Worm (Caenorhabditis elegans) whole organism, early embryonic: ENCODE data around the gene far-5.

Experiments used
- B0310.2 ChIP-seq: sonication (generic microtip); optimal IDR thresholded peaks from 2 replicates; lab custom pipeline; 2016; ENCODE audit warnings: mild to moderate bottlenecking, missing genetic modification characterization, missing compliant biosample characterization
- F13C5.2 ChIP-seq: sonication (generic microtip); optimal IDR thresholded peaks from 2 replicates; lab custom pipeline; 2017; ENCODE audit warnings: mild to moderate bottlenecking, missing genetic modification characterization, inconsistent platforms, missing compliant biosample characterization
- aly-1 ChIP-seq: sonication (generic microtip); optimal IDR thresholded peaks from 2 replicates; lab custom pipeline; 2016; ENCODE audit warnings: missing genetic modification characterization, missing compliant biosample characterization
- ama-1 ChIP-seq: fragments of 150-350 bp; optimal IDR thresholded peaks from 2 replicates; lab custom pipeline; 2014
- ceh-13 ChIP-seq: fragments of 200-800 bp; sonication (Bioruptor generic); optimal IDR thresholded peaks from 2 replicates; lab custom pipeline; 2018; ENCODE audit warnings: mild to moderate bottlenecking, missing genetic modification characterization, missing compliant biosample characterization
- ceh-36 ChIP-seq: sonication (generic microtip); optimal IDR thresholded peaks from 2 replicates; lab custom pipeline; 2016; ENCODE audit warnings: missing genetic modification characterization, inconsistent platforms, missing compliant biosample characterization
- ets-7 ChIP-seq: sonication (generic microtip); optimal IDR thresholded peaks from 2 replicates; lab custom pipeline; 2016; ENCODE audit warnings: missing genotype, missing genetic modification characterization, missing compliant biosample characterization
- flt-1 ChIP-seq: fragments of 200-800 bp; sonication (Bioruptor generic); IDR thresholded peaks from 2 replicates; pipeline ENCODE4 v1.3.6; 2022; ENCODE audit warnings: missing genetic modification characterization, missing compliant biosample characterization
- hmbx-1 ChIP-seq: sonication (generic microtip); optimal IDR thresholded peaks from 2 replicates; lab custom pipeline; 2016; ENCODE audit warnings: mild to moderate bottlenecking, missing genetic modification characterization, missing compliant biosample characterization
- hmg-4 ChIP-seq: fragments of 200-800 bp; sonication (Bioruptor generic); optimal IDR thresholded peaks from 2 replicates; lab custom pipeline; 2018; ENCODE audit warnings: mild to moderate bottlenecking, missing genetic modification characterization, missing compliant biosample characterization
- hnd-1 ChIP-seq: sonication (generic microtip); optimal IDR thresholded peaks from 2 replicates; lab custom pipeline; 2016; ENCODE audit warnings: missing genetic modification characterization, missing compliant biosample characterization
- pes-1 ChIP-seq: fragments of 200-800 bp; sonication (Bioruptor generic); IDR thresholded peaks from 2 replicates; pipeline ENCODE4 v1.3.6; 2022; ENCODE audit warnings: missing genetic modification reagents, missing genetic modification characterization, missing compliant biosample characterization
- scrt-1 ChIP-seq: fragments of 200-800 bp; sonication (Bioruptor generic); IDR thresholded peaks from 2 replicates; pipeline ENCODE4 v1.3.6; 2022; ENCODE audit warnings: missing genetic modification characterization, missing compliant biosample characterization
- sea-1 ChIP-seq: fragments of 200-800 bp; sonication (Bioruptor generic); conservative IDR thresholded peaks from 2 replicates; pipeline ENCODE4 v1.3.6; 2022; ENCODE audit warnings: missing genetic modification characterization, missing compliant biosample characterization
- tbx-11 ChIP-seq: fragments of 200-800 bp; sonication (Bioruptor generic); IDR thresholded peaks from 2 replicates; pipeline ENCODE4 v1.3.6; 2022; ENCODE audit warnings: missing genetic modification characterization, missing compliant biosample characterization
- tbx-37 ChIP-seq: fragments of 200-800 bp; sonication (Bioruptor generic); conservative IDR thresholded peaks from 2 replicates; pipeline ENCODE4 v1.3.6; 2022; ENCODE audit warnings: missing genetic modification reagents, missing genetic modification characterization, missing compliant biosample characterization
- tra-4 ChIP-seq: sonication (generic microtip); optimal IDR thresholded peaks from 2 replicates; lab custom pipeline; 2017; ENCODE audit warnings: missing genetic modification characterization, missing compliant biosample characterization

The far-5 gene

DNA sequence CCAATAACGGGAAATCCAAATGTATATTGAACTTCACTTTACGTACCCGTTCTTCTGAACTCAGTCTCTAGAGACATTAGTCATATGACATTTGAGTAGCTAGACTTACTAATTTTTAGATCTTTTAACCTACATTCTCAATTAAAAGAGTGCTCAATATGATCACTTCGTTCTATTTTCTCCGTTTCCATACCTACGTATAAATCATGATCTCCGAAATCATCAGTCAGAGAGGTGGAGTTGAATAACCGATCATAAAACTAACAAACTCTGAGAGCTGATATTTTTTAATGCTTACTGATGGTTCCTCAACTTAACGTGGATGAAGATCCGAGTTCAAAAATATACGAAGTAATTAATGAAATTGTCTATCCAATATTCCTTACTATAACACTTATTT lies 31.3 kb upstream of the far-5 start, which contains the start of gene srd-35:
TSS of gene srd-35 (plus strand) at position 301 of the 400 bp plus-strand sequence.
- TF ChIP-seq pes-1 (GFP tag; lab: Robert Waterston, UW), result no peak
- TF ChIP-seq ets-7, result no peak
- TF ChIP-seq tbx-11 (GFP tag; lab: Robert Waterston, UW), result no peak
- no peak for TF ChIP-seq scrt-1 (GFP tag; lab: Robert Waterston, UW)
- no peak for TF ChIP-seq ceh-36
- TF ChIP-seq tra-4 (tag; lab: Kevin White, UChicago), result no peak
- TF ChIP-seq hmbx-1, result no peak
- TF ChIP-seq ama-1 (lab: Kevin White, UChicago), result no peak
- no peak for TF ChIP-seq hnd-1
- no peak for TF ChIP-seq ceh-13
- no peak for TF ChIP-seq B0310.2
- TF ChIP-seq aly-1, result no peak
- TF ChIP-seq flt-1 (GFP tag; lab: Robert Waterston, UW), result no peak
- no peak for TF ChIP-seq tbx-37 (GFP tag; lab: Robert Waterston, UW)
- no peak for TF ChIP-seq sea-1 (GFP tag; lab: Robert Waterston, UW)
- no peak for TF ChIP-seq hmg-4

DNA sequence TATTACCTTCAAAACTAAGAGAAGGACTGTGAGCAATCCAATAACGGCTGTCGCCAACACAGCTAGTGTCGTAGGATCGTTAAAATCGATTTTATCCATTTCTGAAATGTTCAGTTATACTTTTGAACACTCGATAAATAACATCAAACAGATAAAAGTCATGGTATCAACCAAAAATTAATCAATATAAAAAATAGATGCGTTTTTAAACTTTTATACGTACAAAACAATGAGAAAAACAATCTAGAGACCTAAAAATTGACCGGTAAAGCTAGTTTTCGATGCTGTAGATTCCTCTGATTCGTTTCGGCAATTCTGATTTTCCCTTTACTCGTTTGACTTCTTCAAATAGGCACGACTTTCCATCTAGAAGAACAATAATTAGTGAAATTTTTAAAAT lies 28.3 kb upstream of the far-5 start, which contains the start of gene R186.3:
TSS of gene R186.3 (minus strand) at position 101 of the 400 bp plus-strand sequence.
- no peak for TF ChIP-seq tbx-37 (GFP tag; lab: Robert Waterston, UW)
- no peak for TF ChIP-seq pes-1 (GFP tag; lab: Robert Waterston, UW)
- no peak for TF ChIP-seq ets-7
- no peak for TF ChIP-seq ama-1 (lab: Kevin White, UChicago)
- TF ChIP-seq tra-4 (tag; lab: Kevin White, UChicago), result no peak
- no peak for TF ChIP-seq aly-1
- no peak for TF ChIP-seq F13C5.2 (tag; lab: Kevin White, UChicago)
- TF ChIP-seq flt-1 (GFP tag; lab: Robert Waterston, UW), result no peak

DNA sequence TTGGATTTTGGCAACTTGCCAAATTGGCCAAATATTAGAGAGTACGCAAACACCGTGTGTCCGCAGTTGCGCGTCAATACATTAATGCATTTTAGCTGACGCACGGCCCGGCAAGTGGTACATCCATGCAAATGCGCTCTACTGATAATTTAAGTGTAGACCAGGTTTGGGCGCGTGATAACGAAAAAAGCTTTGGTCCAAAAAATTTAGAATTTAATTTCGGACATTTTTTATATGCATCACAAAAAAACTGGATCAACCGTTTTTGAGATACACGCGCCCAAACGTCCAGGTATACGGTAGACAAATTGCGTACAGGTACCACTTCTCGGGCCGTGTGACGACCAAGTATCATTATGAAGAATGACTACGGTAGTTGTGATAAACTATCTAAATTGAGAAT lies 27.4 kb upstream of the far-5 start, which contains the start of gene R186.8:
TSS of gene R186.8 (minus strand) at position 58 of the 403 bp plus-strand sequence.
- TF ChIP-seq tbx-37 (GFP tag; lab: Robert Waterston, UW) (0 out of 2 replicates have a peak, but pooled peaks have one; percentile 28), F13C5.2 (tag; lab: Kevin White, UChicago) (peak; percentile 13)

- no peak for TF ChIP-seq F13C5.2 (tag; lab: Kevin White, UChicago)
- no peak for TF ChIP-seq aly-1
- no peak for TF ChIP-seq pes-1 (GFP tag; lab: Robert Waterston, UW)
- TF ChIP-seq ceh-36, result no peak
- TF ChIP-seq scrt-1 (GFP tag; lab: Robert Waterston, UW), result no peak
- TF ChIP-seq hmg-4, result no peak
- TF ChIP-seq ama-1 (lab: Kevin White, UChicago), result no peak
- TF ChIP-seq ets-7, result no peak
- no peak for TF ChIP-seq flt-1 (GFP tag; lab: Robert Waterston, UW)
- no peak for TF ChIP-seq sea-1 (GFP tag; lab: Robert Waterston, UW)
- TF ChIP-seq tbx-37 (GFP tag; lab: Robert Waterston, UW), result no peak
- TF ChIP-seq tra-4 (tag; lab: Kevin White, UChicago), result no peak
- TF ChIP-seq hmbx-1, result no peak
Observed at ce11 chrV:12968555-12968954, 26.8 kb upstream of the far-5 start, which contains the start of gene lin-46. lin-46 (plus strand) TSS chrV:12968855.

- TF ChIP-seq ceh-36 (no peak), F13C5.2 (tag; lab: Kevin White, UChicago) (no peak), sea-1 (GFP tag; lab: Robert Waterston, UW) (no peak), ets-7 (no peak), flt-1 (GFP tag; lab: Robert Waterston, UW) (no peak), hmbx-1 (no peak), aly-1 (no peak), tra-4 (tag; lab: Kevin White, UChicago) (no peak), pes-1 (GFP tag; lab: Robert Waterston, UW) (no peak), tbx-37 (GFP tag; lab: Robert Waterston, UW) (no peak), B0310.2 (no peak), ama-1 (lab: Kevin White, UChicago) (no peak), ceh-13 (no peak)
Observed at ce11 chrV:12970575-12971160, 24.7 kb upstream of the far-5 start, which contains the start of gene pnn-1. pnn-1 (plus strand) TSS chrV:12971110.

DNA sequence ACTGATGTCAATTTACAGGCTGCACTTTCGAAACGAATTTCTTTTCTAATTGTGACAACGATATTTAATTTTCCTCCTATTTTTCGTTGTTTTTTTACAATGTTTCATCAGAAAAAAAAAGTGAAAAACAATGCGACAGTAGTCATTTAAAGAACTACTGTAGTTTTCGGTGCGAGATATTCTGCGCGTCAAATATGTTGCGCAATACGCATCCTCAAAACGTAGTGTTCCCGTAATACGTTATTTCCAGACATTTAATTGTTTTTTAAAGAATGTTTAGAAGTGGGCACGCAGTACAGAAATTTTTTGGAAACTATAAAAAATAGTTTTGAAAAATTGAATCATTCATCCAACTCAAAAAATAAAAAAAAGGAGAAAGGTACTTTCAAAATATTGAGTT lies 21.3 kb upstream of the far-5 start:
- TF ChIP-seq ceh-36 (no peak), sea-1 (GFP tag; lab: Robert Waterston, UW) (no peak)

ce11 chrV:12987061-12987460 lies 8.3 kb upstream of the far-5 start, which contains the start of gene shw-3:
shw-3 (minus strand) TSS chrV:12987161.
- TF ChIP-seq tra-4 (tag; lab: Kevin White, UChicago) (no peak), hmg-4 (no peak), aly-1 (no peak), B0310.2 (no peak), ama-1 (lab: Kevin White, UChicago) (no peak), scrt-1 (GFP tag; lab: Robert Waterston, UW) (no peak), tbx-37 (GFP tag; lab: Robert Waterston, UW) (no peak), pes-1 (GFP tag; lab: Robert Waterston, UW) (no peak), F13C5.2 (tag; lab: Kevin White, UChicago) (no peak), ceh-36 (no peak), tbx-11 (GFP tag; lab: Robert Waterston, UW) (no peak), flt-1 (GFP tag; lab: Robert Waterston, UW) (no peak), ceh-13 (no peak), hmbx-1 (no peak), sea-1 (GFP tag; lab: Robert Waterston, UW) (no peak), hnd-1 (no peak), ets-7 (no peak)

ce11 chrV:12988256-12988655 lies 7.1 kb upstream of the far-5 start, which contains the start of gene F15B9.8:
F15B9.8 (plus strand) TSS chrV:12988556.
- TF ChIP-seq aly-1, result no peak
- no peak for TF ChIP-seq ceh-13
- no peak for TF ChIP-seq F13C5.2 (tag; lab: Kevin White, UChicago)
- no peak for TF ChIP-seq sea-1 (GFP tag; lab: Robert Waterston, UW)
- TF ChIP-seq tra-4 (tag; lab: Kevin White, UChicago), result no peak
- no peak for TF ChIP-seq tbx-37 (GFP tag; lab: Robert Waterston, UW)
- TF ChIP-seq pes-1 (GFP tag; lab: Robert Waterston, UW), result no peak
- TF ChIP-seq tbx-11 (GFP tag; lab: Robert Waterston, UW), result no peak
- no peak for TF ChIP-seq hnd-1
- TF ChIP-seq B0310.2, result no peak
- TF ChIP-seq hmg-4, result no peak
- no peak for TF ChIP-seq ama-1 (lab: Kevin White, UChicago)
- TF ChIP-seq hmbx-1, result no peak
- TF ChIP-seq ets-7, result no peak
